Worm (Caenorhabditis elegans) whole organism, L4 larva: Measurements from ENCODE around the gene F31E3.12.

Experiments used
- D1046.2 ChIP-seq: fragments of 200-800 bp; sonication (Bioruptor generic); IDR thresholded peaks from 2 replicates; pipeline ENCODE4 v1.3.6; 2022; ENCODE audit warnings: missing genetic modification characterization, missing compliant biosample characterization
- T26A8.4 ChIP-seq: fragments of 200-800 bp; sonication (Bioruptor generic); IDR thresholded peaks from 2 replicates; pipeline ENCODE4 v1.3.6; 2022; ENCODE audit warnings: missing genetic modification characterization, missing compliant biosample characterization
- Y48G9A.11 ChIP-seq: fragments of 200-800 bp; sonication (Bioruptor generic); IDR thresholded peaks from 2 replicates; pipeline ENCODE4 v1.3.6; 2022; ENCODE audit warnings: missing genetic modification reagents, missing genetic modification characterization, missing compliant biosample characterization
- aha-1 ChIP-seq: fragments of 150-350 bp; peaks from one replicate; lab custom pipeline; 2014; ENCODE audit warnings: missing biosample characterization, missing genetic modification characterization
- ama-1 ChIP-seq: fragments of 150-350 bp; optimal IDR thresholded peaks from 2 replicates; lab custom pipeline; 2014; ENCODE audit warnings: inconsistent platforms, mixed read lengths
- ceh-62 ChIP-seq: sonication (generic microtip); optimal IDR thresholded peaks from 2 replicates; lab custom pipeline; 2017; ENCODE audit warnings: missing biosample characterization, missing genetic modification characterization
- ceh-82 ChIP-seq: sonication (generic microtip); optimal IDR thresholded peaks from 2 replicates; lab custom pipeline; 2017; ENCODE audit warnings: missing biosample characterization, missing genetic modification characterization
- daf-16 ChIP-seq, 3 experiments: sonication (generic microtip); optimal IDR thresholded peaks; 2 replicates each; lab custom pipeline; 2016 to 2017; ENCODE audit warnings: missing genetic modification characterization in 3 of 3, missing genetic modification reagents in 3 of 3, mild to moderate bottlenecking in 2 of 3, missing compliant biosample characterization in 2 of 3, missing biosample characterization in 1 of 3, moderate library complexity in 1 of 3
- daf-19 ChIP-seq: fragments of 200-800 bp; sonication (Bioruptor generic); conservative IDR thresholded peaks from 2 replicates; pipeline ENCODE4 v1.3.6; 2022; ENCODE audit warnings: missing genetic modification characterization, missing compliant biosample characterization
- daf-8 ChIP-seq: fragments of 200-800 bp; sonication (Bioruptor generic); IDR thresholded peaks from 2 replicates; pipeline ENCODE4 v1.3.6; 2022; ENCODE audit warnings: missing genetic modification characterization, missing compliant biosample characterization
- dmd-6 ChIP-seq: fragments of 200-800 bp; sonication (Bioruptor generic); IDR thresholded peaks from 2 replicates; pipeline ENCODE4 v1.3.6; 2022; ENCODE audit warnings: missing genetic modification reagents, missing genetic modification characterization, missing compliant biosample characterization
- dve-1 ChIP-seq: sonication (generic microtip); optimal IDR thresholded peaks from 2 replicates; lab custom pipeline; 2017; ENCODE audit warnings: antibody characterized with exemption, mild to moderate bottlenecking, missing genetic modification characterization, missing compliant biosample characterization; ENCODE audit not compliant: insufficient read depth
- hlh-11 ChIP-seq: fragments of 200-800 bp; sonication (Bioruptor generic); optimal IDR thresholded peaks from 2 replicates; lab custom pipeline; 2018; ENCODE audit warnings: mild to moderate bottlenecking, missing genetic modification characterization, missing compliant biosample characterization
- hlh-30 ChIP-seq: sonication (generic microtip); optimal IDR thresholded peaks from 2 replicates; lab custom pipeline; 2017; ENCODE audit warnings: antibody characterized with exemption, mild to moderate bottlenecking, missing genetic modification characterization, missing compliant biosample characterization; ENCODE audit not compliant: insufficient read depth
- lir-3 ChIP-seq: sonication (generic microtip); optimal IDR thresholded peaks from 2 replicates; lab custom pipeline; 2016; ENCODE audit warnings: mild to moderate bottlenecking, missing genetic modification characterization, missing compliant biosample characterization
- madf-5 ChIP-seq, 2 experiments: fragments of 200-800 bp; sonication (Bioruptor generic); IDR thresholded peaks; 2 replicates each; pipeline ENCODE4 v1.3.6; 2022; ENCODE audit warnings: missing compliant biosample characterization in 2 of 2, missing genetic modification characterization in 2 of 2
- mdl-1 ChIP-seq, 2 experiments: fragments of 150-350 bp in 1 of 2; sonication (generic microtip) in 1 of 2; optimal IDR thresholded peaks; 2 replicates each; lab custom pipeline; 2014 to 2017; ENCODE audit warnings: missing biosample characterization in 2 of 2, missing genetic modification characterization in 2 of 2
- mes-2 ChIP-seq: sonication (generic microtip); optimal IDR thresholded peaks from 2 replicates; lab custom pipeline; 2016; ENCODE audit warnings: missing genotype, mild to moderate bottlenecking, missing genetic modification characterization, missing compliant biosample characterization; ENCODE audit not compliant: poor library complexity, severe bottlenecking
- mxl-2 ChIP-seq: fragments of 200-800 bp; sonication (Bioruptor generic); conservative IDR thresholded peaks from 2 replicates; pipeline ENCODE4 v1.3.6; 2022; ENCODE audit warnings: missing genetic modification reagents, missing genetic modification characterization, missing compliant biosample characterization
- mxl-3 ChIP-seq: fragments of 200-800 bp; sonication (Bioruptor generic); optimal IDR thresholded peaks from 2 replicates; lab custom pipeline; 2018; ENCODE audit warnings: mild to moderate bottlenecking, missing genetic modification characterization, missing compliant biosample characterization
- nhr-10 ChIP-seq: fragments of 150-350 bp; optimal IDR thresholded peaks from 2 replicates; lab custom pipeline; 2014; ENCODE audit warnings: missing biosample characterization, missing genetic modification characterization
- nhr-25 ChIP-seq: sonication (generic microtip); optimal IDR thresholded peaks from 2 replicates; lab custom pipeline; 2017; ENCODE audit warnings: missing genetic modification characterization, mild to moderate bottlenecking, missing compliant biosample characterization, antibody characterized with exemption, moderate library complexity, borderline replicate concordance; ENCODE audit not compliant: insufficient read depth
- nhr-28 ChIP-seq: fragments of 150-350 bp; optimal IDR thresholded peaks from 2 replicates; lab custom pipeline; 2014; ENCODE audit warnings: missing biosample characterization, missing genetic modification characterization
- nhr-41 ChIP-seq: fragments of 200-800 bp; sonication (Bioruptor generic); IDR thresholded peaks from 2 replicates; pipeline ENCODE4 v1.3.6; 2022; ENCODE audit warnings: missing genetic modification reagents, missing genetic modification characterization, missing compliant biosample characterization
- nhr-77 ChIP-seq: fragments of 150-350 bp; optimal IDR thresholded peaks from 2 replicates; lab custom pipeline; 2014; ENCODE audit warnings: missing biosample characterization, missing genetic modification characterization
- pha-4 ChIP-seq, 2 experiments: fragments of 150-350 bp in 1 of 2; fragments of 200-800 bp in 1 of 2; sonication (Bioruptor generic) in 1 of 2; IDR thresholded peaks in 1 of 2; optimal IDR thresholded peaks in 1 of 2; 2 replicates each; pipeline versions ENCODE4 v1.3.6 to Lab custom; 2014 to 2022; ENCODE audit warnings: missing genetic modification characterization in 2 of 2, missing genetic modification reagents in 2 of 2, missing biosample characterization in 1 of 2, missing compliant biosample characterization in 1 of 2
- php-3 ChIP-seq: fragments of 200-800 bp; sonication (Bioruptor generic); IDR thresholded peaks from 2 replicates; pipeline ENCODE4 v1.3.6; 2022; ENCODE audit warnings: missing genetic modification reagents, missing genetic modification characterization, missing compliant biosample characterization
- pqm-1 ChIP-seq: sonication (generic microtip); optimal IDR thresholded peaks from 2 replicates; lab custom pipeline; 2017; ENCODE audit warnings: missing biosample characterization, missing genetic modification characterization
- saeg-2 ChIP-seq: fragments of 200-800 bp; sonication (Bioruptor generic); IDR thresholded peaks from 2 replicates; pipeline ENCODE4 v1.3.6; 2022; ENCODE audit warnings: missing genetic modification reagents, missing genetic modification characterization, missing compliant biosample characterization
- unc-130 ChIP-seq: sonication (generic microtip); optimal IDR thresholded peaks from 2 replicates; lab custom pipeline; 2016; ENCODE audit warnings: missing genetic modification reagents, missing genetic modification characterization, missing compliant biosample characterization
- vab-7 ChIP-seq: fragments of 200-800 bp; sonication (Bioruptor generic); IDR thresholded peaks from 2 replicates; pipeline ENCODE4 v1.3.6; 2022; ENCODE audit warnings: missing genetic modification reagents, missing genetic modification characterization, missing compliant biosample characterization

F31E3.12 gene

DNA sequence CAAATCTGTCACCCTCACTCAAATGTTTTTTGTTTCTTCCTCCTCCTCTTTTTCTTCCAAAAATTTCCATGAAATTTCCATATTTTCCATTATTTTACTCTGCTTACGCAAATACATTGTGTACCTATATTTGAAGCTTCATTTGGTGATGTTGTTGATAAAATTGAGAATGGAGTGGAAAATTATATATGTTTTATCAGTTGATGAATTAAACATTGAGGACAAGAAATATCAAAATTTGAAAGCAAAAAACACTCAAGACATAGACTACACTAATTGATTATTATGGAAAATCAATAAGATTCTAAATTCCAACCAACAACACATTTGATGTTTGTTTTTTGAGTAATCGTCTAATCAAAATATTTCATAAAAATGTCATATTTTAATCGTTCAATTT lies 20.0 kb downstream of the F31E3.12 start (continued):
- TF ChIP-seq ceh-62 (tag; lab: Kevin White, UChicago), result no peak
- TF ChIP-seq lir-3 (tag; lab: Kevin White, UChicago), result no peak
- peak; percentile 51 for TF ChIP-seq nhr-28 (tag; lab: Kevin White, UChicago)
- no peak for TF ChIP-seq Y48G9A.11 (GFP tag; lab: Robert Waterston, UW)
- no peak for TF ChIP-seq unc-130 (GFP tag; lab: Kevin White, UChicago)
- TF ChIP-seq nhr-25, result no peak
- no peak for TF ChIP-seq mdl-1 (tag; optimal IDR thresholded peaks at IDR 0.05; lab: Kevin White, UChicago)
- no peak for TF ChIP-seq mxl-2 (GFP tag; lab: Robert Waterston, UW)

- TF ChIP-seq D1046.2 (GFP tag; lab: Robert Waterston, UW) (no peak), T26A8.4 (GFP tag; lab: Robert Waterston, UW) (peak; percentile 55; the same call in 1 of the 2 replicates), mes-2 (tag; lab: Kevin White, UChicago) (peak; percentile 2), hlh-11 (tag; lab: Kevin White, UChicago) (peak; percentile 12), nhr-28 (tag; lab: Kevin White, UChicago) (peak; percentile 7), saeg-2 (GFP tag; lab: Robert Waterston, UW) (no peak)
Measured at ce11 chrIII:6989900-6990299, 20.7 kb downstream of the F31E3.12 start, which contains the start of gene prk-1. prk-1 (plus strand) TSS chrIII:6990168.

DNA sequence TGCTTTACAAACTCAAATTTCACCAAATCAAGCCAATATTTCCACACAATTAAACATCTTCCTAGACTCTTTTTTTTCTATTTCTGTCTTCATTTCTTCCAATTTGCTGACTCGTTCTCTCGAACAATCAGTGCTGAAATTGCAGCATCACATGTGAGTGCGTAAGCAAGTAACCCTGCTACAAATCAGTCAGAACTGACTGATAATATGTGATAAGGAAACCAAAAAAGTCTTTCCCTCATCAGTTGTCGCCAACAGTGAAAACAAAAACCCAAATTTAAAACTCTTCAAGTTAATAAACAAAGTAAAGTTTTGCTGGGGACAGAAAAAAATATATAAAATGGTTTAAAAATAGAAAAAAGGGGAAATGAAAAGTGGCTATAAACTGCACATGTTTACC lies 22.3 kb downstream of the F31E3.12 start:
- TF ChIP-seq D1046.2 (GFP tag; lab: Robert Waterston, UW), result no peak
- peak; percentile 74 for TF ChIP-seq hlh-11 (tag; lab: Kevin White, UChicago)
- no peak for TF ChIP-seq daf-8 (GFP tag; lab: Robert Waterston, UW)
- peak; percentile 87 for TF ChIP-seq pqm-1 (tag; lab: Kevin White, UChicago)
- TF ChIP-seq daf-19 (GFP tag; lab: Robert Waterston, UW), result no peak
- TF ChIP-seq daf-16 (GFP tag; optimal IDR thresholded peaks at IDR 0.05; lab: Kevin White, UChicago), result peak in 1 of 2 experiments; percentile 1
- TF ChIP-seq daf-16 (tag; optimal IDR thresholded peaks at IDR 0.05; lab: Kevin White, UChicago), result peak; percentile 80
- peak; percentile 73 for TF ChIP-seq nhr-28 (tag; lab: Kevin White, UChicago)
- TF ChIP-seq nhr-77 (tag; lab: Kevin White, UChicago), result peak; percentile 47
- TF ChIP-seq vab-7, result no peak
- no peak for TF ChIP-seq madf-5 (GFP tag; IDR thresholded peaks at IDR 0.05; lab: Robert Waterston, UW)
- peak in 1 of 2 experiments; percentile 16 for TF ChIP-seq mdl-1 (tag; optimal IDR thresholded peaks at IDR 0.05; lab: Kevin White, UChicago)
- no peak for TF ChIP-seq ama-1 (lab: Kevin White, UChicago)
- no peak for TF ChIP-seq ceh-82 (tag; lab: Kevin White, UChicago)
- TF ChIP-seq dmd-6 (GFP tag; lab: Robert Waterston, UW), result peak; percentile 66
- TF ChIP-seq nhr-41 (GFP tag; lab: Robert Waterston, UW), result no peak
- no peak for TF ChIP-seq mxl-2 (GFP tag; lab: Robert Waterston, UW)
- peak; percentile 24; the same call in 1 of the 2 replicates for TF ChIP-seq php-3 (GFP tag; lab: Robert Waterston, UW)
- TF ChIP-seq hlh-30, result peak; percentile 30
- TF ChIP-seq dve-1 (tag; lab: Kevin White, UChicago), result peak; percentile 71

DNA sequence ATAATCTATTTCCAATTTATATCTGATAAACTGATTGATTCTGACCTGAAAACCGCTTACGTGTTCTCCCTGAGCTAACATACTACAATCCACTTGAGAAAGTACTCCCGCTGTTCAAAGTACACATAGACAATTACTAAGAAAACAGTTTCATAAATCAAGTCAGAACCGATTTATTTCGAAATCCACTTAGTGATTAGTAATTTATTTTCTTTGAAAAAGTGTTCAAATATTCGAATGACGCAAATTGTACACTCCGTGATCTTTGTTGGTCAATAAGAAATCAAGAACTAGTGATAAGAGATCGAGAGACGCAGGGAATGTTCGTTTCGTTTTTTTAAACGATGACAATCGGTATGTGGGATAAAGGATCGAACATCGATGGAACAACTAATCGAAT lies 23.3 kb downstream of the F31E3.12 start:
- TF ChIP-seq hlh-11 (tag; lab: Kevin White, UChicago) (peak; percentile 37), dve-1 (tag; lab: Kevin White, UChicago) (peak; percentile 56), pha-4 (GFP tag; IDR thresholded peaks at IDR 0.05; lab: Robert Waterston, UW) (no peak; the same call in 1 of the 2 replicates), pha-4 (tag; optimal IDR thresholded peaks at IDR 0.05; lab: Kevin White, UChicago) (no peak), daf-16 (GFP tag; optimal IDR thresholded peaks at IDR 0.05; lab: Kevin White, UChicago) (peak in 1 of 2 experiments; percentile 12), daf-16 (tag; optimal IDR thresholded peaks at IDR 0.05; lab: Kevin White, UChicago) (peak; percentile 45), aha-1 (tag; lab: Kevin White, UChicago) (peak; percentile 93)

DNA sequence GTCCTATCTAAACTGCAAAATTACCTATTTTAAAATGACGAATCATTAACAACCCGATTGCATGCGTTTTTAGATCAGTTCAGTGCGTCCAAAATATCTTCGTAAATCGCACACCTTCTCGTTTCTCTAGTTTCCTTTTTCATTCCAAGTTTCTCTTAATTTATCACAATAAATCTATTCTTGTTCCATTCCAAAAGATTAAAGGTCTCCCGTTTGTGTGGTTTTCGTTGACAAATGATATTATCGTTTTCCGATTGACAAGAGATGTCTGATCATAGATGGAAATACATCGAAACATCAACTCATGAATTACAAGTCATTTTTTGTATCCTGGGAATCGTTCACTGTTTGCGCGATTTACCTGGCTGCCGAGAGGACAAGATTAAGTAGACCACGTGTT lies 24.0 kb downstream of the F31E3.12 start:
- peak; percentile 69 for TF ChIP-seq nhr-28 (tag; lab: Kevin White, UChicago)
- TF ChIP-seq mxl-3 (GFP tag; lab: Kevin White, UChicago), result peak; percentile 20
- no peak for TF ChIP-seq daf-16 (GFP tag; optimal IDR thresholded peaks at IDR 0.05; lab: Kevin White, UChicago)
- peak; percentile 5 for TF ChIP-seq daf-16 (tag; optimal IDR thresholded peaks at IDR 0.05; lab: Kevin White, UChicago)
- TF ChIP-seq nhr-10 (tag; lab: Kevin White, UChicago), result no peak
- peak; percentile 7 for TF ChIP-seq hlh-11 (tag; lab: Kevin White, UChicago)
